Worm (Caenorhabditis elegans): Measurements from ENCODE around the gene nac-2.
A peak's percentile ranks its signal among the peaks of the same experiment; 100 is the strongest.

ce11 chrIII:9035037-9035436 is 8.1 kb downstream of the nac-2 start:
- TF ChIP-seq ceh-82 (tag; optimal IDR thresholded peaks at IDR 0.05) (no peak), pha-4 (tag; optimal IDR thresholded peaks at IDR 0.05) (no peak), elt-2 (tag; optimal IDR thresholded peaks at IDR 0.05) (peak; percentile 89)
